Fruit fly (Drosophila melanogaster) whole organism, embryonic: ENCODE results near the gene Sas-6.

ENCODE experiments used
- ATbp ChIP-seq: fragments of 200-800 bp; sonication (Bioruptor generic); optimal IDR thresholded peaks from 2 replicates; lab custom pipeline; 2017; ENCODE audit warnings: missing biosample characterization, mild to moderate bottlenecking, missing genetic modification characterization, missing genetic modification reagents
- Aef1 ChIP-seq: fragments of 200-800 bp; sonication (Bioruptor generic); IDR thresholded peaks from 3 replicates; pipeline ENCODE4 v1.3.6; 2022; ENCODE audit warnings: missing biosample characterization, missing genetic modification characterization
- CG10366 ChIP-seq: fragments of 200-800 bp; sonication (Bioruptor generic); IDR thresholded peaks from 2 replicates; pipeline ENCODE4 v1.3.6; 2022; ENCODE audit warnings: missing biosample characterization, missing genetic modification characterization
- CG10462 ChIP-seq: fragments of 200-800 bp; sonication (Bioruptor generic); optimal IDR thresholded peaks from 2 replicates; lab custom pipeline; 2016; ENCODE audit warnings: missing biosample characterization, missing genetic modification characterization
- CG12104 ChIP-seq: fragments of 200-800 bp; sonication (Bioruptor generic); optimal IDR thresholded peaks from 3 replicates; lab custom pipeline; 2016; ENCODE audit warnings: missing biosample characterization, missing genetic modification characterization
- CG12744 ChIP-seq: fragments of 200-800 bp; sonication (Bioruptor generic); optimal IDR thresholded peaks from 2 replicates; lab custom pipeline; 2016; ENCODE audit warnings: missing biosample characterization, missing genetic modification characterization
- CG13775 ChIP-seq: fragments of 200-800 bp; sonication (Bioruptor generic); optimal IDR thresholded peaks from 3 replicates; lab custom pipeline; 2017; ENCODE audit warnings: missing biosample characterization, mild to moderate bottlenecking, missing genetic modification characterization
- CG14710 ChIP-seq: fragments of 200-800 bp; sonication (Bioruptor generic); optimal IDR thresholded peaks from 3 replicates; lab custom pipeline; 2019; ENCODE audit warnings: missing biosample characterization, mild to moderate bottlenecking, missing genetic modification characterization, moderate library complexity
- CG14860 ChIP-seq: fragments of 200-800 bp; sonication (Bioruptor generic); IDR thresholded peaks from 3 replicates; pipeline ENCODE4 v1.3.6; 2022; ENCODE audit warnings: missing biosample characterization, missing genetic modification characterization; ENCODE audit not compliant: partially characterized antibody
- CG14965 ChIP-seq: fragments of 200-800 bp; sonication (Bioruptor generic); optimal IDR thresholded peaks from 2 replicates; lab custom pipeline; 2016; ENCODE audit warnings: missing biosample characterization, missing genetic modification characterization, borderline replicate concordance
- CG1603 ChIP-seq: fragments of 200-800 bp; sonication (Bioruptor generic); optimal IDR thresholded peaks from 2 replicates; lab custom pipeline; 2019; ENCODE audit warnings: missing biosample characterization, mild to moderate bottlenecking, missing genetic modification characterization, moderate library complexity
- CG2199 ChIP-seq: fragments of 200-800 bp; sonication (Bioruptor generic); IDR thresholded peaks from 3 replicates; pipeline ENCODE4 v1.3.6; 2022; ENCODE audit warnings: missing biosample characterization, missing genetic modification characterization
- CG2202 ChIP-seq: fragments of 200-800 bp; sonication (Bioruptor generic); optimal IDR thresholded peaks from 2 replicates; lab custom pipeline; 2018; ENCODE audit warnings: missing biosample characterization, mild to moderate bottlenecking, missing genetic modification characterization
- CG2889 ChIP-seq: fragments of 200-800 bp; sonication (Bioruptor generic); IDR thresholded peaks from 3 replicates; pipeline ENCODE4 v1.3.6; 2022; ENCODE audit warnings: missing biosample characterization, missing genetic modification characterization
- CG31388 ChIP-seq: fragments of 200-800 bp; sonication (Bioruptor generic); optimal IDR thresholded peaks from 2 replicates; lab custom pipeline; 2016; ENCODE audit warnings: missing biosample characterization, missing genetic modification characterization
- CG3407 ChIP-seq: fragments of 200-800 bp; sonication (Bioruptor generic); optimal IDR thresholded peaks from 2 replicates; lab custom pipeline; 2018; ENCODE audit warnings: missing biosample characterization, mild to moderate bottlenecking, missing genetic modification characterization
- CG3995 ChIP-seq: fragments of 200-800 bp; sonication (Bioruptor generic); optimal IDR thresholded peaks from 3 replicates; lab custom pipeline; 2016; ENCODE audit warnings: missing biosample characterization, missing genetic modification characterization
- CG4854 ChIP-seq: fragments of 200-800 bp; sonication (Bioruptor generic); optimal IDR thresholded peaks from 2 replicates; lab custom pipeline; 2016; ENCODE audit warnings: missing biosample characterization, missing genetic modification characterization, inconsistent platforms
- CG7839 ChIP-seq: fragments of 200-800 bp; sonication (Bioruptor generic); optimal IDR thresholded peaks from 3 replicates; lab custom pipeline; 2018; ENCODE audit warnings: missing biosample characterization, mild to moderate bottlenecking, missing genetic modification characterization, moderate library complexity
- CG7928 ChIP-seq: fragments of 200-800 bp; sonication (Bioruptor generic); optimal IDR thresholded peaks from 2 replicates; lab custom pipeline; 2017; ENCODE audit warnings: missing biosample characterization, mild to moderate bottlenecking, missing genetic modification characterization
- Dip3 ChIP-seq: fragments of 200-800 bp; sonication (Bioruptor generic); optimal IDR thresholded peaks from 3 replicates; lab custom pipeline; 2016; ENCODE audit warnings: missing biosample characterization, missing genetic modification characterization
- Dref ChIP-seq: fragments of 200-800 bp; sonication (Bioruptor generic); IDR thresholded peaks from 2 replicates; pipeline ENCODE4 v1.3.6; 2022; ENCODE audit warnings: missing biosample characterization, missing genetic modification characterization
- Fer2 ChIP-seq: fragments of 200-800 bp; sonication (Bioruptor generic); optimal IDR thresholded peaks from 2 replicates; lab custom pipeline; 2018; ENCODE audit warnings: missing biosample characterization, mild to moderate bottlenecking, missing genetic modification characterization, moderate library complexity
- HmgD ChIP-seq: fragments of 200-800 bp; sonication (Bioruptor generic); optimal IDR thresholded peaks from 3 replicates; lab custom pipeline; 2016; ENCODE audit warnings: missing biosample characterization, missing genetic modification characterization
- Hsf ChIP-seq: fragments of 200-800 bp; sonication (Bioruptor generic); optimal IDR thresholded peaks from 3 replicates; lab custom pipeline; 2016; ENCODE audit warnings: missing biosample characterization, missing genetic modification characterization
- Kr ChIP-seq: fragments of 200-800 bp; sonication (Bioruptor generic); optimal IDR thresholded peaks from 2 replicates; lab custom pipeline; 2017; ENCODE audit warnings: missing biosample characterization, mild to moderate bottlenecking, missing genetic modification characterization
- Lpt ChIP-seq: fragments of >200 bp; optimal IDR thresholded peaks from 2 replicates; lab custom pipeline; 2018; ENCODE audit warnings: missing biosample characterization, missing genetic modification characterization
- NfI ChIP-seq: fragments of 200-800 bp; sonication (Bioruptor generic); optimal IDR thresholded peaks from 3 replicates; lab custom pipeline; 2018; ENCODE audit warnings: missing biosample characterization, mild to moderate bottlenecking, missing genetic modification characterization, moderate library complexity
- Xbp1 ChIP-seq: fragments of 200-800 bp; sonication (Bioruptor generic); optimal IDR thresholded peaks from 3 replicates; lab custom pipeline; 2016; ENCODE audit warnings: missing biosample characterization, mild to moderate bottlenecking, missing genetic modification characterization
- ash1 ChIP-seq: fragments of 200-800 bp; sonication (Bioruptor generic); optimal IDR thresholded peaks from 2 replicates; lab custom pipeline; 2018; ENCODE audit warnings: missing biosample characterization, mild to moderate bottlenecking, missing genetic modification characterization
- az2 ChIP-seq: fragments of 200-800 bp; sonication (Bioruptor generic); optimal IDR thresholded peaks from 3 replicates; lab custom pipeline; 2016; ENCODE audit warnings: missing biosample characterization, missing genetic modification characterization
- cas ChIP-seq: fragments of 200-800 bp; sonication (Bioruptor generic); IDR thresholded peaks from 2 replicates; pipeline ENCODE4 v1.3.6; 2022; ENCODE audit warnings: missing biosample characterization, missing genetic modification characterization
- crp ChIP-seq, 2 experiments: fragments of 200-800 bp; sonication (Bioruptor generic); optimal IDR thresholded peaks; 2 replicates in 1 of 2; 3 replicates in 1 of 2; lab custom pipeline; 2017; ENCODE audit warnings: missing biosample characterization in 2 of 2, missing genetic modification characterization in 2 of 2, mild to moderate bottlenecking in 1 of 2, moderate library complexity in 1 of 2
- cwo ChIP-seq: fragments of 200-800 bp; sonication (Bioruptor generic); optimal IDR thresholded peaks from 3 replicates; lab custom pipeline; 2017; ENCODE audit warnings: missing biosample characterization, missing genetic modification characterization, mild to moderate bottlenecking, moderate library complexity, missing genetic modification reagents
- danr ChIP-seq: fragments of 200-800 bp; sonication (Bioruptor generic); IDR thresholded peaks from 2 replicates; pipeline ENCODE4 v1.3.6; 2022; ENCODE audit warnings: missing biosample characterization, missing genetic modification characterization
- esg ChIP-seq: fragments of 200-800 bp; sonication (Bioruptor generic); conservative IDR thresholded peaks from 2 replicates; pipeline ENCODE4 v1.3.6; 2022; ENCODE audit warnings: missing biosample characterization, missing genetic modification characterization
- eve ChIP-seq, 2 experiments: fragments of >200 bp; optimal IDR thresholded peaks; 2 replicates each; lab custom pipeline; 2017; ENCODE audit warnings: missing biosample characterization in 2 of 2, missing genetic modification characterization in 2 of 2
- fu2 ChIP-seq: fragments of 200-800 bp; sonication (Bioruptor generic); optimal IDR thresholded peaks from 2 replicates; lab custom pipeline; 2016; ENCODE audit warnings: missing biosample characterization, missing genetic modification characterization
- grau ChIP-seq: fragments of 200-800 bp; optimal IDR thresholded peaks from 3 replicates; lab custom pipeline; 2019; ENCODE audit warnings: missing biosample characterization, mild to moderate bottlenecking, missing genetic modification characterization, moderate library complexity
- gro ChIP-seq: fragments of 200-800 bp; sonication (Bioruptor generic); optimal IDR thresholded peaks from 2 replicates; lab custom pipeline; 2016; ENCODE audit warnings: missing biosample characterization, missing genetic modification characterization
- gt ChIP-seq: fragments of 200-800 bp; sonication (Bioruptor generic); IDR thresholded peaks from 2 replicates; pipeline ENCODE4 v1.3.6; 2022; ENCODE audit warnings: missing biosample characterization, missing genetic modification characterization
- hth ChIP-seq: fragments of >200 bp; optimal IDR thresholded peaks from 2 replicates; lab custom pipeline; 2017; ENCODE audit warnings: inconsistent platforms
- peb ChIP-seq: fragments of 200-800 bp; sonication (Bioruptor generic); IDR thresholded peaks from 2 replicates; pipeline ENCODE4 v1.3.6; 2022; ENCODE audit warnings: missing biosample characterization, missing genetic modification characterization
- pzg ChIP-seq: fragments of 200-800 bp; sonication (Bioruptor generic); optimal IDR thresholded peaks from 3 replicates; lab custom pipeline; 2018; ENCODE audit warnings: missing biosample characterization, mild to moderate bottlenecking, missing genetic modification characterization, moderate library complexity
- rib ChIP-seq: fragments of 200-800 bp; sonication (Bioruptor generic); IDR thresholded peaks from 2 replicates; pipeline ENCODE4 v1.3.6; 2022; ENCODE audit warnings: missing biosample characterization, missing genetic modification characterization
- ro ChIP-seq: fragments of 200-800 bp; sonication (Bioruptor generic); IDR thresholded peaks from 2 replicates; pipeline ENCODE4 v1.3.6; 2022; ENCODE audit warnings: missing biosample characterization, missing genetic modification characterization
- tll ChIP-seq, 2 experiments: fragments of 200-800 bp in 1 of 2; fragments of >200 bp in 1 of 2; sonication (Bioruptor generic) in 1 of 2; optimal IDR thresholded peaks; 2 replicates each; lab custom pipeline; 2017 to 2019; ENCODE audit warnings: missing biosample characterization in 2 of 2, missing genetic modification characterization in 2 of 2, mild to moderate bottlenecking in 1 of 2, moderate library complexity in 1 of 2
- tna ChIP-seq: fragments of 200-800 bp; sonication (Bioruptor generic); IDR thresholded peaks from 2 replicates; pipeline ENCODE4 v1.3.6; 2022; ENCODE audit warnings: missing biosample characterization, missing genetic modification characterization; ENCODE audit not compliant: partially characterized antibody
- usp ChIP-seq: fragments of >200 bp; optimal IDR thresholded peaks from 2 replicates; lab custom pipeline; 2017; ENCODE audit warnings: missing biosample characterization, missing genetic modification characterization
- zf30C ChIP-seq: fragments of 200-800 bp; sonication (Bioruptor generic); optimal IDR thresholded peaks from 3 replicates; lab custom pipeline; 2018; ENCODE audit warnings: missing biosample characterization, mild to moderate bottlenecking, missing genetic modification characterization

The Sas-6 gene

dm6 chr3R:30043139-30043744 is 48.1 kb downstream of the Sas-6 start, which contains the start of gene Sry-delta (continued):
- TF ChIP-seq CG14710 (tag; lab: Kevin White, UChicago) (peak; percentile 88), CG14965 (GFP tag; lab: Kevin White, UChicago) (peak; percentile 3), peb (peak; percentile 46; the same call in 1 of the 2 replicates), Xbp1 (GFP tag; lab: Kevin White, UChicago) (peak; percentile 91), ATbp (GFP tag; lab: Kevin White, UChicago) (no peak), CG14860 (GFP tag; lab: Robert Waterston, UW) (peak; percentile 59; the same call in 2 of the 3 replicates), CG12744 (GFP tag; lab: Kevin White, UChicago) (peak; percentile 55), CG10366 (GFP tag; lab: Robert Waterston, UW) (peak; percentile 70), Aef1 (GFP tag; lab: Robert Waterston, UW) (peak; percentile 75), Fer2 (peak; percentile 42), ro (no peak), hth (lab: Kevin White, UChicago) (no peak), Lpt (no peak), gt (no peak), rib (GFP tag; lab: Robert Waterston, UW) (peak; percentile 78), CG4854 (GFP tag; lab: Kevin White, UChicago) (peak; percentile 69), cwo (GFP tag; lab: Kevin White, UChicago) (no peak), cas (GFP tag; lab: Robert Waterston, UW) (peak; percentile 74), CG12104 (GFP tag; lab: Kevin White, UChicago) (peak; percentile 54), ash1 (GFP tag; lab: Kevin White, UChicago) (peak; percentile 84), CG3407 (no peak), CG2199 (GFP tag; lab: Robert Waterston, UW) (peak; percentile 60; the same call in 1 of the 3 replicates), Hsf (GFP tag; lab: Kevin White, UChicago) (peak; percentile 87), CG13775 (GFP tag; lab: Kevin White, UChicago) (peak; percentile 74), eve (GFP tag; optimal IDR thresholded peaks at IDR 0.05; lab: Kevin White, UChicago) (no peak), danr (GFP tag; lab: Robert Waterston, UW) (peak; percentile 44; the same call in 1 of the 2 replicates), tll (GFP tag; optimal IDR thresholded peaks at IDR 0.05; lab: Kevin White, UChicago) (no peak), CG1603 (tag; lab: Kevin White, UChicago) (peak; percentile 99), crp (GFP tag; optimal IDR thresholded peaks at IDR 0.05; lab: Kevin White, UChicago) (peak in 1 of 2 experiments; percentile 36), usp (GFP tag; lab: Kevin White, UChicago) (no peak), CG3995 (peak; percentile 69), grau (tag; lab: Kevin White, UChicago) (peak; percentile 70), CG7839 (tag; lab: Kevin White, UChicago) (no peak), NfI (GFP tag; lab: Kevin White, UChicago) (peak; percentile 83), HmgD (GFP tag; lab: Kevin White, UChicago) (peak; percentile 96), gro (GFP tag; lab: Kevin White, UChicago) (peak; percentile 93), Dip3 (peak; percentile 87), CG7928 (GFP tag; lab: Kevin White, UChicago) (peak; percentile 100), Dref (peak; percentile 77), esg (GFP tag; lab: Robert Waterston, UW) (peak; percentile 64), CG31388 (GFP tag; lab: Kevin White, UChicago) (peak; percentile 60), pzg (GFP tag; lab: Kevin White, UChicago) (peak; percentile 97), az2 (GFP tag; lab: Kevin White, UChicago) (peak; percentile 72), fu2 (GFP tag; lab: Kevin White, UChicago) (peak; percentile 81), CG2889 (peak; percentile 55; the same call in 2 of the 3 replicates), Kr (no peak), tna (GFP tag; lab: Robert Waterston, UW) (no peak; the same call in 1 of the 2 replicates), CG10462 (peak; percentile 67), CG2202 (tag; lab: Kevin White, UChicago) (peak; percentile 48), zf30C (no peak)
